Worm (Caenorhabditis elegans): ENCODE measurements around the gene F55B12.10.

- no peak for TF ChIP-seq ceh-45 (GFP tag; IDR thresholded peaks at IDR 0.05)
- TF ChIP-seq fkh-10 (GFP tag; optimal IDR thresholded peaks at IDR 0.05): no peak
- no peak for TF ChIP-seq fax-1 (tag; optimal IDR thresholded peaks at IDR 0.05)
- TF ChIP-seq ceh-24 (tag; optimal IDR thresholded peaks at IDR 0.05): no peak
- TF ChIP-seq nfya-1 (tag; optimal IDR thresholded peaks at IDR 0.05): no peak
- no peak for TF ChIP-seq dmd-4 (tag; optimal IDR thresholded peaks at IDR 0.05; ENCODE audit: borderline replicate concordance)
- no peak for TF ChIP-seq C38D4.7 (GFP tag; optimal IDR thresholded peaks at IDR 0.05)
- no peak for TF ChIP-seq ceh-2 (tag; optimal IDR thresholded peaks at IDR 0.05)
- TF ChIP-seq F13H6.1 (tag; optimal IDR thresholded peaks at IDR 0.05): no peak
- TF ChIP-seq lim-6 (tag; optimal IDR thresholded peaks at IDR 0.05): no peak
- TF ChIP-seq ama-1 (optimal IDR thresholded peaks at IDR 0.05): no peak
- TF ChIP-seq ets-4 (tag; optimal IDR thresholded peaks at IDR 0.05): no peak
- TF ChIP-seq rnt-1 (tag; optimal IDR thresholded peaks at IDR 0.05): no peak
These were observed 32.3 kb upstream of the F55B12.10 start, which contains the start of gene swan-1 for ce11 chrV:13807232-13807631.
